Fruit fly (Drosophila melanogaster) whole organism, wandering third instar larva: Measurements from ENCODE around the gene CG45101.

Experiments
- Jra ChIP-seq: sonication (Bioruptor generic); optimal IDR thresholded peaks from 2 replicates; lab custom pipeline; 2016; ENCODE audit warnings: missing biosample characterization, missing genetic modification characterization
- Mio ChIP-seq: sonication (Bioruptor generic); optimal IDR thresholded peaks from 2 replicates; lab custom pipeline; 2016; ENCODE audit warnings: missing biosample characterization, missing genetic modification characterization

DNA sequence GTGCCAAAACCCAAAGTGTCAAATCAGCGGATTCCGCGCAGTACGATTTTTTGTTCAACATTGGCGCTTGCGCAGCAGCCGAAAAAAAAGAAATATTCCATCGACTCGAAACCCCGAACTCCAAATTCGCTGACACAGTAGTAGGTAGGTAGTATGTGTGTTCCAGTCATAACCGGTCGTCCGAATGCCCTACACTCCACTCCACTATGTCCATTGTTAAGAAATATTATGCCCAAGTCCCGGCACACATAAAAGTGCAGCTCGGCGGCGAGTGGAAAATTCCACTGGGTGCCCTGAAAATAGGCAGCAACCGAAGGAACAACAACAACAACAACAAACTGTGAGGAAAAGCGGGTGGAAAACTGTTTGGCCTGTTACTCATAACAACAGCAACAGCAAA is 19.8 kb upstream of the CG45101 start:
- TF ChIP-seq Jra (GFP tag; lab: Kevin White, UChicago), result no peak
- no peak for TF ChIP-seq Mio (GFP tag; lab: Kevin White, UChicago)
